Worm (Caenorhabditis elegans): ENCODE measurements around the gene F56A8.3.

DNA sequence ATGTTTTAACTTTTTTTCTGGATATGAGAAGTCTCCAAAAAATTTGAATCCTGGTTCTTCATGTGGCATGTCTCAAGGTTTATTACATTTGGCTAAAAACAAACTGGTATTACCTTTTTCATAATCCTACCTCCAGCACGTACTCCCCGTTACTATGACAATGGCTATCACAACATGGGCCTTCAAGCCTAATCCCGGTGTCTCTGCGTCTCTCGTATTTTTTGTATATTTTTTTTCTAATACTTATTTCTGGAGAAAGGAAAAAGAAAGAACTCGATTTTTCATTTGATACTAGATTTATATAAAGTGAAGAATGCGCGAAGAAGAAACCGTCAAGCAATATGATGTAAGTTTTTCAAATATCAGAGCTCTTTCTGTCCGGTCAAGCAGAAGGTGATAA lies 10.4 kb upstream of the F56A8.3 start, which contains the start of gene anoh-1:
- TF ChIP-seq cebp-2 (GFP tag; IDR thresholded peaks at IDR 0.05): no peak
- TF ChIP-seq pha-4 (tag; optimal IDR thresholded peaks at IDR 0.05): no peak
- TF ChIP-seq lin-40 (tag; optimal IDR thresholded peaks at IDR 0.05): no peak
- no peak for TF ChIP-seq hmg-1.2 (GFP tag; IDR thresholded peaks at IDR 0.05)
- TF ChIP-seq nfya-1 (tag; optimal IDR thresholded peaks at IDR 0.05; ENCODE audit: borderline replicate concordance, insufficient read depth): no peak
- no peak for TF ChIP-seq atf-7 (tag; optimal IDR thresholded peaks at IDR 0.05)
- TF ChIP-seq nfya-2 (GFP tag; IDR thresholded peaks at IDR 0.05): no peak
- TF ChIP-seq snpc-4 (GFP tag; optimal IDR thresholded peaks at IDR 0.05): no peak
- no peak for TF ChIP-seq snpc-4 (tag; optimal IDR thresholded peaks at IDR 0.05)

Data from whole organism, young adult.